Worm (Caenorhabditis elegans) whole organism, L3 larva: ENCODE results near the gene gkow-1.

Experiments used
- R02D3.7 ChIP-seq: fragments of 150-350 bp; optimal IDR thresholded peaks from 2 replicates; lab custom pipeline; 2014; ENCODE audit warnings: missing biosample characterization, missing genetic modification characterization
- aly-2 ChIP-seq: fragments of 150-350 bp; optimal IDR thresholded peaks from 2 replicates; lab custom pipeline; 2014; ENCODE audit warnings: missing biosample characterization, missing genetic modification characterization
- ama-1 ChIP-seq: fragments of 150-350 bp; optimal IDR thresholded peaks from 2 replicates; lab custom pipeline; 2018
- ceh-82 ChIP-seq: fragments of 150-350 bp; optimal IDR thresholded peaks from 2 replicates; lab custom pipeline; 2014; ENCODE audit warnings: missing biosample characterization, missing genetic modification characterization
- daf-12 ChIP-seq: fragments of 150-350 bp; optimal IDR thresholded peaks from 2 replicates; lab custom pipeline; 2014; ENCODE audit warnings: missing biosample characterization, missing genetic modification reagents, missing genetic modification characterization
- egl-27 ChIP-seq: sonication (generic microtip); optimal IDR thresholded peaks from 4 replicates; lab custom pipeline; 2017; ENCODE audit warnings: missing biosample characterization, missing genetic modification reagents, missing genetic modification characterization
- egl-5 ChIP-seq: fragments of 150-350 bp; optimal IDR thresholded peaks from 2 replicates; lab custom pipeline; 2017; ENCODE audit warnings: missing biosample characterization, missing genetic modification reagents, missing genetic modification characterization, inconsistent platforms
- elt-2 ChIP-seq: sonication (generic microtip); optimal IDR thresholded peaks from 2 replicates; lab custom pipeline; 2016; ENCODE audit warnings: missing genetic modification reagents, mild to moderate bottlenecking, missing genetic modification characterization, missing compliant biosample characterization
- fkh-10 ChIP-seq: sonication (generic microtip); optimal IDR thresholded peaks from 2 replicates; lab custom pipeline; 2017; ENCODE audit warnings: missing biosample characterization, missing genetic modification reagents, missing genetic modification characterization
- fos-1 ChIP-seq: fragments of 150-350 bp; optimal IDR thresholded peaks from 2 replicates; lab custom pipeline; 2014; ENCODE audit warnings: missing biosample characterization, missing genetic modification characterization
- hmg-11 ChIP-seq: sonication (generic microtip); optimal IDR thresholded peaks from 2 replicates; lab custom pipeline; 2016; ENCODE audit warnings: missing genetic modification characterization, missing compliant biosample characterization
- lin-15B ChIP-seq: fragments of 150-350 bp; optimal IDR thresholded peaks from 2 replicates; lab custom pipeline; 2014; ENCODE audit warnings: missing biosample characterization, missing genetic modification characterization
- lsy-12 ChIP-seq: sonication (generic microtip); optimal IDR thresholded peaks from 2 replicates; lab custom pipeline; 2016; ENCODE audit warnings: mild to moderate bottlenecking, missing genetic modification characterization, missing compliant biosample characterization
- mdl-1 ChIP-seq: fragments of 150-350 bp; optimal IDR thresholded peaks from 2 replicates; lab custom pipeline; 2014; ENCODE audit warnings: missing biosample characterization, missing genetic modification characterization
- nfya-1 ChIP-seq: sonication (generic microtip); optimal IDR thresholded peaks from 2 replicates; lab custom pipeline; 2017; ENCODE audit warnings: missing genetic modification characterization, mild to moderate bottlenecking, missing compliant biosample characterization, antibody characterized with exemption, moderate library complexity; ENCODE audit not compliant: insufficient read depth
- nhr-11 ChIP-seq: fragments of 150-350 bp; optimal IDR thresholded peaks from 2 replicates; lab custom pipeline; 2014; ENCODE audit warnings: missing biosample characterization, missing genetic modification characterization
- nhr-23 ChIP-seq: fragments of 150-350 bp; optimal IDR thresholded peaks from 2 replicates; lab custom pipeline; 2014; ENCODE audit warnings: missing biosample characterization, missing genetic modification reagents, missing genetic modification characterization
- nhr-28 ChIP-seq: fragments of 150-350 bp; optimal IDR thresholded peaks from 2 replicates; lab custom pipeline; 2014; ENCODE audit warnings: missing biosample characterization, missing genetic modification characterization
- nhr-43 ChIP-seq: sonication (generic microtip); optimal IDR thresholded peaks from 2 replicates; lab custom pipeline; 2016; ENCODE audit warnings: mild to moderate bottlenecking, missing genetic modification characterization, missing compliant biosample characterization; ENCODE audit not compliant: poor library complexity, severe bottlenecking
- nhr-67 ChIP-seq: fragments of 150-350 bp; optimal IDR thresholded peaks from 2 replicates; lab custom pipeline; 2014; ENCODE audit warnings: missing biosample characterization, missing genetic modification characterization
- nhr-76 ChIP-seq: fragments of 150-350 bp; sonication (generic microtip); optimal IDR thresholded peaks from 5 replicates; lab custom pipeline; 2014; ENCODE audit warnings: missing biosample characterization, missing genetic modification characterization
- nhr-77 ChIP-seq: fragments of 150-350 bp; optimal IDR thresholded peaks from 2 replicates; lab custom pipeline; 2014; ENCODE audit warnings: missing biosample characterization, missing genetic modification characterization
- pqm-1 ChIP-seq: fragments of 150-350 bp; optimal IDR thresholded peaks from 2 replicates; lab custom pipeline; 2017; ENCODE audit warnings: missing biosample characterization, missing genetic modification characterization, inconsistent platforms
- skn-1 ChIP-seq: fragments of 150-350 bp; optimal IDR thresholded peaks from 2 replicates; lab custom pipeline; 2014; ENCODE audit warnings: missing biosample characterization, missing genetic modification characterization
- snpc-4 ChIP-seq: fragments of 150-350 bp; optimal IDR thresholded peaks from 2 replicates; lab custom pipeline; 2014; ENCODE audit warnings: missing biosample characterization, missing genetic modification characterization
- tbx-2 ChIP-seq: sonication (generic microtip); optimal IDR thresholded peaks from 2 replicates; lab custom pipeline; 2016; ENCODE audit warnings: mild to moderate bottlenecking, missing genetic modification characterization, missing compliant biosample characterization
- unc-39 ChIP-seq: sonication (generic microtip); optimal IDR thresholded peaks from 4 replicates; lab custom pipeline; 2017; ENCODE audit warnings: missing biosample characterization, missing genetic modification characterization
- unc-62 ChIP-seq: fragments of 150-350 bp; sonication (generic microtip); optimal IDR thresholded peaks from 4 replicates; lab custom pipeline; 2014; ENCODE audit warnings: missing biosample characterization, missing genetic modification reagents, missing genetic modification characterization
- zag-1 ChIP-seq: fragments of 150-350 bp; optimal IDR thresholded peaks from 2 replicates; lab custom pipeline; 2014; ENCODE audit warnings: missing biosample characterization, missing genetic modification characterization
- ztf-11 ChIP-seq: fragments of 150-350 bp; optimal IDR thresholded peaks from 2 replicates; lab custom pipeline; 2014; ENCODE audit warnings: missing biosample characterization, missing genetic modification characterization
- ztf-4 ChIP-seq: fragments of 150-350 bp; optimal IDR thresholded peaks from 2 replicates; lab custom pipeline; 2014; ENCODE audit warnings: missing biosample characterization, missing genetic modification characterization

gkow-1 gene

ce11 chrIV:10381035-10381434 lies 23.1 kb downstream of the gkow-1 start:
- TF ChIP-seq nhr-67 (tag; lab: Kevin White, UChicago): no peak

ce11 chrIV:10382894-10383293 lies 25.0 kb downstream of the gkow-1 start:
- TF ChIP-seq nhr-76 (tag; lab: Kevin White, UChicago) (no peak), R02D3.7 (tag; lab: Kevin White, UChicago) (no peak), skn-1 (no peak), unc-62 (GFP tag; lab: Kevin White, UChicago) (no peak), egl-5 (tag; lab: Kevin White, UChicago) (no peak), ztf-4 (tag; lab: Kevin White, UChicago) (no peak), egl-27 (tag; lab: Kevin White, UChicago) (no peak), elt-2 (tag; lab: Kevin White, UChicago) (no peak), mdl-1 (tag; lab: Kevin White, UChicago) (no peak), nhr-28 (no peak), nhr-77 (tag; lab: Kevin White, UChicago) (no peak), snpc-4 (tag; lab: Kevin White, UChicago) (no peak)
- TF ChIP-seq, all 47 proteins: peak for 0

- TF ChIP-seq lin-15B (tag; lab: Kevin White, UChicago) (no peak), egl-5 (tag; lab: Kevin White, UChicago) (no peak), ama-1 (lab: Kevin White, UChicago) (no peak), mdl-1 (tag; lab: Kevin White, UChicago) (no peak), nhr-23 (tag; lab: Kevin White, UChicago) (no peak), unc-39 (tag; lab: Kevin White, UChicago) (no peak), snpc-4 (tag; lab: Kevin White, UChicago) (no peak), lsy-12 (tag; lab: Kevin White, UChicago) (no peak), nhr-77 (tag; lab: Kevin White, UChicago) (no peak), nhr-43 (tag; lab: Kevin White, UChicago) (no peak), zag-1 (no peak), daf-12 (tag; lab: Kevin White, UChicago) (no peak), elt-2 (tag; lab: Kevin White, UChicago) (no peak), pqm-1 (tag; lab: Kevin White, UChicago) (no peak), nfya-1 (tag; lab: Kevin White, UChicago) (no peak), hmg-11 (no peak), fos-1 (tag; lab: Kevin White, UChicago) (no peak)
These were observed 29.2 kb downstream of the gkow-1 start, which contains the start of gene nfu-1 for ce11 chrIV:10387113-10387512. Gene nfu-1 (plus strand): TSS chrIV:10387413.

ce11 chrIV:10388263-10388662 lies 30.3 kb downstream of the gkow-1 start, which contains the start of gene R10H10.3:
Gene R10H10.3 (plus strand): TSS chrIV:10388505.
- no peak for TF ChIP-seq nfya-1 (tag; lab: Kevin White, UChicago)
- peak; percentile 78 for TF ChIP-seq pqm-1 (tag; lab: Kevin White, UChicago)
- peak; percentile 85 for TF ChIP-seq elt-2 (tag; lab: Kevin White, UChicago)
- no peak for TF ChIP-seq fkh-10 (GFP tag; lab: Kevin White, UChicago)
- TF ChIP-seq nhr-11 (tag; lab: Kevin White, UChicago): no peak
- no peak for TF ChIP-seq mdl-1 (tag; lab: Kevin White, UChicago)
- no peak for TF ChIP-seq egl-5 (tag; lab: Kevin White, UChicago)

ce11 chrIV:10391827-10392226 lies 33.9 kb downstream of the gkow-1 start, which contains the start of gene spe-26:
Gene spe-26 (minus strand): TSS chrIV:10391927.
- TF ChIP-seq unc-39 (tag; lab: Kevin White, UChicago) (no peak), nhr-23 (tag; lab: Kevin White, UChicago) (no peak), ama-1 (lab: Kevin White, UChicago) (no peak), nhr-43 (tag; lab: Kevin White, UChicago) (no peak), nfya-1 (tag; lab: Kevin White, UChicago) (no peak), tbx-2 (no peak), aly-2 (tag; lab: Kevin White, UChicago) (no peak), ztf-11 (tag; lab: Kevin White, UChicago) (no peak), ceh-82 (tag; lab: Kevin White, UChicago) (no peak), fkh-10 (GFP tag; lab: Kevin White, UChicago) (no peak)
